Worm (Caenorhabditis elegans) whole organism, L2 larva: ENCODE data around the gene T19H12.15.

Source experiments
- F13H6.1 ChIP-seq: sonication (generic microtip); optimal IDR thresholded peaks from 2 replicates; lab custom pipeline; 2016; ENCODE audit warnings: missing genetic modification characterization, missing compliant biosample characterization
- R02D3.7 ChIP-seq: fragments of 150-350 bp; optimal IDR thresholded peaks from 2 replicates; lab custom pipeline; 2014; ENCODE audit warnings: missing biosample characterization, missing genetic modification characterization
- ZK546.5 ChIP-seq: sonication (generic microtip); optimal IDR thresholded peaks from 2 replicates; lab custom pipeline; 2017; ENCODE audit warnings: missing biosample characterization, missing genetic modification characterization
- alr-1 ChIP-seq: fragments of 150-350 bp; optimal IDR thresholded peaks from 2 replicates; lab custom pipeline; 2014; ENCODE audit warnings: missing biosample characterization, missing genetic modification characterization
- aly-2 ChIP-seq: fragments of 150-350 bp; optimal IDR thresholded peaks from 2 replicates; lab custom pipeline; 2014; ENCODE audit warnings: missing biosample characterization, missing genetic modification characterization
- ama-1 ChIP-seq: fragments of 150-350 bp; optimal IDR thresholded peaks from 2 replicates; lab custom pipeline; 2018; ENCODE audit warnings: inconsistent platforms
- blmp-1 ChIP-seq: sonication (generic microtip); optimal IDR thresholded peaks from 2 replicates; lab custom pipeline; 2017; ENCODE audit warnings: missing genetic modification characterization, mild to moderate bottlenecking, missing compliant biosample characterization, antibody characterized with exemption, moderate library complexity; ENCODE audit not compliant: insufficient read depth
- ceh-16 ChIP-seq: fragments of 150-350 bp; optimal IDR thresholded peaks from 2 replicates; lab custom pipeline; 2014; ENCODE audit warnings: missing biosample characterization, missing genetic modification characterization
- ceh-82 ChIP-seq: fragments of 150-350 bp; optimal IDR thresholded peaks from 2 replicates; lab custom pipeline; 2014; ENCODE audit warnings: missing biosample characterization, missing genetic modification characterization
- crh-2 ChIP-seq: sonication (generic microtip); optimal IDR thresholded peaks from 2 replicates; lab custom pipeline; 2017; ENCODE audit warnings: missing biosample characterization, missing genetic modification characterization
- dmd-4 ChIP-seq: sonication (generic microtip); optimal IDR thresholded peaks from 2 replicates; lab custom pipeline; 2017; ENCODE audit warnings: missing biosample characterization, missing genetic modification characterization
- egl-27 ChIP-seq: sonication (generic microtip); optimal IDR thresholded peaks from 3 replicates; lab custom pipeline; 2017; ENCODE audit warnings: missing biosample characterization, missing genetic modification reagents, missing genetic modification characterization
- elt-1 ChIP-seq: fragments of 150-350 bp; optimal IDR thresholded peaks from 2 replicates; lab custom pipeline; 2014; ENCODE audit warnings: missing biosample characterization, missing genetic modification characterization
- elt-3 ChIP-seq: sonication (generic microtip); optimal IDR thresholded peaks from 2 replicates; lab custom pipeline; 2017; ENCODE audit warnings: missing biosample characterization, missing genetic modification characterization
- fos-1 ChIP-seq: fragments of 150-350 bp; optimal IDR thresholded peaks from 2 replicates; lab custom pipeline; 2014; ENCODE audit warnings: missing biosample characterization, missing genetic modification characterization
- gmeb-1 ChIP-seq: fragments of 150-350 bp; optimal IDR thresholded peaks from 2 replicates; lab custom pipeline; 2014; ENCODE audit warnings: missing biosample characterization, missing genetic modification characterization
- lin-11 ChIP-seq: fragments of 150-350 bp; sonication (generic microtip); optimal IDR thresholded peaks from 2 replicates; lab custom pipeline; 2014; ENCODE audit warnings: missing biosample characterization, missing genetic modification characterization, inconsistent platforms, mixed read lengths
- lin-39 ChIP-seq: fragments of 150-350 bp; optimal IDR thresholded peaks from 2 replicates; lab custom pipeline; 2014; ENCODE audit warnings: missing biosample characterization, missing genetic modification reagents, missing genetic modification characterization
- mbf-1 ChIP-seq: sonication (generic microtip); optimal IDR thresholded peaks from 2 replicates; lab custom pipeline; 2017; ENCODE audit warnings: missing biosample characterization, missing genetic modification characterization
- mdl-1 ChIP-seq, 2 experiments: fragments of 150-350 bp in 1 of 2; sonication (generic microtip) in 1 of 2; optimal IDR thresholded peaks; 2 replicates each; lab custom pipeline; 2017; ENCODE audit warnings: missing biosample characterization in 2 of 2, missing genetic modification characterization in 2 of 2
- nhr-11 ChIP-seq: fragments of 150-350 bp; optimal IDR thresholded peaks from 2 replicates; lab custom pipeline; 2014; ENCODE audit warnings: missing biosample characterization, missing genetic modification characterization
- nhr-12 ChIP-seq: fragments of 150-350 bp; optimal IDR thresholded peaks from 2 replicates; lab custom pipeline; 2014; ENCODE audit warnings: missing biosample characterization, missing genetic modification characterization
- nhr-129 ChIP-seq: fragments of 150-350 bp; optimal IDR thresholded peaks from 2 replicates; lab custom pipeline; 2014; ENCODE audit warnings: missing biosample characterization, missing genetic modification characterization
- nhr-21 ChIP-seq: fragments of 150-350 bp; optimal IDR thresholded peaks from 2 replicates; lab custom pipeline; 2014; ENCODE audit warnings: missing biosample characterization, missing genetic modification characterization
- nhr-237 ChIP-seq: fragments of 150-350 bp; optimal IDR thresholded peaks from 2 replicates; lab custom pipeline; 2014; ENCODE audit warnings: missing biosample characterization, missing genetic modification characterization
- nhr-25 ChIP-seq: fragments of 150-350 bp; sonication (generic microtip); optimal IDR thresholded peaks from 3 replicates; lab custom pipeline; 2014; ENCODE audit warnings: missing biosample characterization, missing genetic modification characterization
- nhr-6 ChIP-seq: fragments of 150-350 bp; optimal IDR thresholded peaks from 2 replicates; lab custom pipeline; 2014; ENCODE audit warnings: missing biosample characterization, missing genetic modification characterization
- peb-1 ChIP-seq: fragments of 150-350 bp; optimal IDR thresholded peaks from 2 replicates; lab custom pipeline; 2014; ENCODE audit warnings: missing biosample characterization, missing genetic modification characterization
- sem-4 ChIP-seq: fragments of 150-350 bp; optimal IDR thresholded peaks from 2 replicates; lab custom pipeline; 2014; ENCODE audit warnings: missing biosample characterization, missing genetic modification reagents, missing genetic modification characterization
- skn-1 ChIP-seq: sonication (generic microtip); optimal IDR thresholded peaks from 2 replicates; lab custom pipeline; 2017; ENCODE audit warnings: missing biosample characterization, missing genetic modification characterization
- sma-9 ChIP-seq, 2 experiments: fragments of 150-350 bp in 1 of 2; sonication (generic microtip) in 1 of 2; optimal IDR thresholded peaks; 2 replicates each; lab custom pipeline; 2014 to 2016; ENCODE audit warnings: missing genetic modification characterization in 2 of 2, mild to moderate bottlenecking in 1 of 2, missing biosample characterization in 1 of 2, missing compliant biosample characterization in 1 of 2, missing genetic modification reagents in 1 of 2, moderate library complexity in 1 of 2
- snpc-4 ChIP-seq: fragments of 150-350 bp; optimal IDR thresholded peaks from 2 replicates; lab custom pipeline; 2014; ENCODE audit warnings: missing biosample characterization, missing genetic modification characterization
- unc-39 ChIP-seq: fragments of 150-350 bp; optimal IDR thresholded peaks from 2 replicates; lab custom pipeline; 2014; ENCODE audit warnings: missing biosample characterization, missing genetic modification characterization
- unc-55 ChIP-seq: fragments of 150-350 bp; sonication (generic microtip); optimal IDR thresholded peaks from 3 replicates; lab custom pipeline; 2014; ENCODE audit warnings: missing biosample characterization, missing genetic modification reagents, missing genetic modification characterization
- unc-62 ChIP-seq: fragments of 150-350 bp; optimal IDR thresholded peaks from 2 replicates; lab custom pipeline; 2014; ENCODE audit warnings: missing biosample characterization, missing genetic modification reagents, missing genetic modification characterization
- zag-1 ChIP-seq: fragments of 150-350 bp; optimal IDR thresholded peaks from 2 replicates; lab custom pipeline; 2014; ENCODE audit warnings: missing biosample characterization, missing genetic modification characterization
- ztf-11 ChIP-seq: sonication (generic microtip); optimal IDR thresholded peaks from 2 replicates; lab custom pipeline; 2017; ENCODE audit warnings: missing biosample characterization, missing genetic modification characterization
- ztf-4 ChIP-seq: fragments of 150-350 bp; optimal IDR thresholded peaks from 2 replicates; lab custom pipeline; 2014; ENCODE audit warnings: missing biosample characterization, missing genetic modification characterization

The T19H12.15 gene

DNA sequence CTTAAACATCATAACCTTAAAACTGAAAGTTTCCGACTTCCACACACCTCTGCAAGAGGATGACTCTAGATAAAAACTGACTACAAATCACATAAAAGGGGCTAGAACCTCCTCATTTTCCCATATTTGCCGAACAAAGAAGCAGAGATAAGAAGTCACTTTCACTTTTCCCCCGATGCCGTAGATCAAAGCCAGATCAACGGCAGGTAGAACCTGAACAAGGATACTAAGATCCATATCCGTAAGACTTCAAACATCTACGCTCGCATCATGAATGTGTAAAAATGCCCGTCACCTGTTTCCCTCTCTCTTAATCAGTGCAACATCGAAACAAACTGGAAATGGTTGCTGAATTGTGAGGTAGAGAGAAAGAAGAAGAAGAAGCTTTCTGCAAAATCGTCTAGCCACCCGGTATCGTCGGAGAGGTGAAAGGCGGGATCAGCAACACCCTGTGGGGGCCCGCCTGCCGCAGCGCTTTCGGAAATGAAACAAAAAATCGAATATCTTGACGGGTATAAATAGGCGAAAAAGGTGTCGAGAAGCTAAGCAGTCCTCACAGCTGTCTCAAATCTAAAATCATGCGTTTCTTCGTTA is 39.6 kb upstream of the T19H12.15 start, which contains the start of gene C02E7.6:
TSS of gene C02E7.6 (plus strand) at position 544 of the 594 bp plus-strand sequence.
- no peak for TF ChIP-seq zag-1
- no peak for TF ChIP-seq ceh-82
- peak; percentile 12 for TF ChIP-seq nhr-11
- TF ChIP-seq ztf-4 (tag; lab: Kevin White, UChicago) = no peak
- peak; percentile 32 for TF ChIP-seq nhr-21 (tag; lab: Kevin White, UChicago)
- TF ChIP-seq snpc-4 (tag; lab: Kevin White, UChicago) = no peak
- TF ChIP-seq nhr-25 (tag; lab: Kevin White, UChicago) = peak; percentile 90
- TF ChIP-seq alr-1 (tag; lab: Kevin White, UChicago) = no peak
- peak; percentile 76 for TF ChIP-seq sem-4 (tag; lab: Kevin White, UChicago)
- TF ChIP-seq skn-1 (tag; lab: Kevin White, UChicago) = no peak
- no peak for TF ChIP-seq lin-39 (tag; lab: Kevin White, UChicago)
- TF ChIP-seq aly-2 (tag; lab: Kevin White, UChicago) = no peak
- no peak for TF ChIP-seq unc-39 (tag; lab: Kevin White, UChicago)
- TF ChIP-seq R02D3.7 = no peak
- no peak for TF ChIP-seq egl-27
- no peak for TF ChIP-seq elt-3 (tag; lab: Kevin White, UChicago)
- no peak for TF ChIP-seq unc-62 (GFP tag; lab: Kevin White, UChicago)
- TF ChIP-seq elt-1 (tag; lab: Kevin White, UChicago) = peak; percentile 18
- no peak for TF ChIP-seq ceh-16 (tag; lab: Kevin White, UChicago)
- peak; percentile 94 for TF ChIP-seq blmp-1 (tag; lab: Kevin White, UChicago)
- no peak for TF ChIP-seq mbf-1 (tag; lab: Kevin White, UChicago)
- no peak for TF ChIP-seq mdl-1 (tag; optimal IDR thresholded peaks at IDR 0.05; lab: Kevin White, UChicago)
- TF ChIP-seq peb-1 = no peak
- no peak for TF ChIP-seq dmd-4 (tag; lab: Kevin White, UChicago)
- peak; percentile 23 for TF ChIP-seq sma-9 (GFP tag; optimal IDR thresholded peaks at IDR 0.05; lab: Kevin White, UChicago)
- TF ChIP-seq sma-9 (tag; optimal IDR thresholded peaks at IDR 0.05; lab: Kevin White, UChicago) = no peak
- TF ChIP-seq F13H6.1 (tag; lab: Kevin White, UChicago) = no peak

DNA sequence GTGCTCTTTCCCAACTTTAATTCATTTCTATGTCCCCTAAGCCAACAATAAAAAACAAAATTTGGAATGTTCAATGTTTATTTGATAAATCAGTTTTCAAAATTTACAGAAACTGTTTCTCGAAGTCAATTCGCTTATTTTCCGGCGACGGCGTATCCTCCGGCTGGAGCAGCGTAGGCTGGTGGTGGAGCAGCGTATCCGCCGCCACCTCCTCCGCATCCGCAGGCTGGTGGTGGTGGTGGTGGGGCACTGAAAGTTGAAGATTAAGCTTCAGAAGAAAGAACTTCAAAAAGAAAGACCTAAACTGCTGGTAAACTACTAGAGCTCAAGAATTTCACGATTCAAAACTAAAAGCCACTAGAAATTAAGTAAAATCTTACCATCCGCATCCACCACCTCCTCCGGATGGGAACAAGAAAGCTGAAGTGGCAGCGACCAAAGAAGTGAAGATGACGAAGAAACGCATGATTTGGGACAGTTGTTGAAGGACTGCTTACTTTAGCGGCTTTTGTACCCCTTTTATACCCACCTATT is 39.0 kb upstream of the T19H12.15 start, which contains the start of gene C02E7.7:
TSS of gene C02E7.7 (minus strand) at position 484 of the 534 bp plus-strand sequence.
- no peak for TF ChIP-seq egl-27
- no peak for TF ChIP-seq crh-2 (tag; lab: Kevin White, UChicago)
- no peak for TF ChIP-seq nhr-12 (tag; lab: Kevin White, UChicago)
- no peak for TF ChIP-seq nhr-6 (tag; lab: Kevin White, UChicago)
- no peak for TF ChIP-seq mbf-1 (tag; lab: Kevin White, UChicago)
- no peak for TF ChIP-seq unc-55 (GFP tag; lab: Kevin White, UChicago)
- TF ChIP-seq alr-1 (tag; lab: Kevin White, UChicago) = no peak
- no peak for TF ChIP-seq ZK546.5 (tag; lab: Kevin White, UChicago)
- no peak for TF ChIP-seq nhr-129
- no peak for TF ChIP-seq zag-1
- no peak for TF ChIP-seq aly-2 (tag; lab: Kevin White, UChicago)
- TF ChIP-seq nhr-11 = no peak
- no peak for TF ChIP-seq ztf-4 (tag; lab: Kevin White, UChicago)
- TF ChIP-seq, all 48 proteins: peak for 0

DNA sequence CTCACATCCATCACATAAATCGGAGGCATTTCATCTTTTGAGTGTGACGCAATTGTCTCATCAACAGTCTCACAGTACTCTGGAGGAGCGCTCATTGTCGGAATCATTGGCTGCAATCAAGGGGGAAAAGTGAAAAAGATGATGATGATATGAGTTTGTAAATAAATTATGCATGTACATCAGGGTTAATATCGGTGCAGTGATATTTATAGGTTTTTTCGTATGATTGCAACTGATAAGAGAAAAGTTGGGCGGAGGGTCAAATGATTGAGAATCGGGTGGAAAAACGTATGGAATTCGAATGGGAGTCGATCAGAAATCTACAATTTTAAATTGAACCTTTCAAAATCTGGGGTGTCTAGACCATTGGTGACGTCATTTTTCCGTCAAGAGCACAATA is 35.7 kb upstream of the T19H12.15 start, which contains the start of gene H23N18.6:
TSS of gene H23N18.6 (minus strand) at position 201 of the 400 bp plus-strand sequence.
- TF ChIP-seq crh-2 (tag; lab: Kevin White, UChicago) (no peak), ztf-4 (tag; lab: Kevin White, UChicago) (no peak), ama-1 (no peak), gmeb-1 (peak; percentile 24), skn-1 (tag; lab: Kevin White, UChicago) (no peak), ztf-11 (no peak), elt-3 (tag; lab: Kevin White, UChicago) (no peak), ceh-82 (no peak), lin-11 (tag; lab: Kevin White, UChicago) (no peak), nhr-237 (no peak), aly-2 (tag; lab: Kevin White, UChicago) (no peak), fos-1 (tag; lab: Kevin White, UChicago) (peak; percentile 80), lin-39 (tag; lab: Kevin White, UChicago) (no peak), nhr-11 (no peak), mdl-1 (tag; optimal IDR thresholded peaks at IDR 0.05; lab: Kevin White, UChicago) (no peak), nhr-12 (tag; lab: Kevin White, UChicago) (no peak), elt-1 (tag; lab: Kevin White, UChicago) (no peak), sma-9 (GFP tag; optimal IDR thresholded peaks at IDR 0.05; lab: Kevin White, UChicago) (peak; percentile 32), sma-9 (tag; optimal IDR thresholded peaks at IDR 0.05; lab: Kevin White, UChicago) (no peak), alr-1 (tag; lab: Kevin White, UChicago) (no peak), R02D3.7 (no peak), unc-55 (GFP tag; lab: Kevin White, UChicago) (no peak), nhr-25 (tag; lab: Kevin White, UChicago) (no peak)
